Worm (Caenorhabditis elegans) whole organism, late embryonic: ENCODE data around the gene col-144.

Experiments used
- C38D4.7 ChIP-seq: fragments of 200-800 bp; sonication (Bioruptor generic); optimal IDR thresholded peaks from 2 replicates; lab custom pipeline; 2018; ENCODE audit warnings: mild to moderate bottlenecking, missing genetic modification characterization, moderate library complexity, missing compliant biosample characterization
- K02D7.2 ChIP-seq: sonication (generic microtip); optimal IDR thresholded peaks from 2 replicates; lab custom pipeline; 2017; ENCODE audit warnings: mild to moderate bottlenecking, missing genetic modification characterization, missing compliant biosample characterization
- T23F11.4 ChIP-seq: fragments of 200-800 bp; sonication (Bioruptor generic); optimal IDR thresholded peaks from 2 replicates; lab custom pipeline; 2018; ENCODE audit warnings: mild to moderate bottlenecking, missing genetic modification characterization, missing compliant biosample characterization
- ceh-19 ChIP-seq: fragments of 200-800 bp; sonication (Bioruptor generic); optimal IDR thresholded peaks from 2 replicates; lab custom pipeline; 2018; ENCODE audit warnings: mild to moderate bottlenecking, missing genetic modification characterization, missing compliant biosample characterization
- ceh-22 ChIP-seq: sonication (generic microtip); optimal IDR thresholded peaks from 2 replicates; lab custom pipeline; 2017; ENCODE audit warnings: missing biosample characterization, missing genetic modification characterization
- ceh-24 ChIP-seq: sonication (generic microtip); optimal IDR thresholded peaks from 2 replicates; lab custom pipeline; 2016; ENCODE audit warnings: mild to moderate bottlenecking, missing genetic modification characterization, missing compliant biosample characterization
- ceh-31 ChIP-seq: sonication (generic microtip); optimal IDR thresholded peaks from 2 replicates; lab custom pipeline; 2016; ENCODE audit warnings: missing genetic modification characterization, missing compliant biosample characterization
- ceh-34 ChIP-seq: sonication (generic microtip); optimal IDR thresholded peaks from 2 replicates; lab custom pipeline; 2016; ENCODE audit warnings: mild to moderate bottlenecking, missing genetic modification characterization, missing compliant biosample characterization
- ceh-6 ChIP-seq: fragments of 200-800 bp; sonication (Bioruptor generic); optimal IDR thresholded peaks from 2 replicates; lab custom pipeline; 2018; ENCODE audit warnings: mild to moderate bottlenecking, missing genetic modification characterization, missing compliant biosample characterization
- ceh-9 ChIP-seq: sonication (generic microtip); optimal IDR thresholded peaks from 2 replicates; lab custom pipeline; 2016; ENCODE audit warnings: mild to moderate bottlenecking, missing genetic modification characterization, inconsistent platforms, missing compliant biosample characterization
- che-1 ChIP-seq: sonication (generic microtip); optimal IDR thresholded peaks from 2 replicates; lab custom pipeline; 2016; ENCODE audit warnings: mild to moderate bottlenecking, missing genetic modification characterization, missing compliant biosample characterization
- dve-1 ChIP-seq: sonication (generic microtip); optimal IDR thresholded peaks from 2 replicates; lab custom pipeline; 2017; ENCODE audit warnings: antibody characterized with exemption, mild to moderate bottlenecking, missing genetic modification characterization, missing compliant biosample characterization
- elt-2 ChIP-seq: sonication (generic microtip); optimal IDR thresholded peaks from 2 replicates; lab custom pipeline; 2016; ENCODE audit warnings: missing genetic modification reagents, missing genetic modification characterization, missing compliant biosample characterization
- ets-4 ChIP-seq: sonication (generic microtip); optimal IDR thresholded peaks from 2 replicates; lab custom pipeline; 2016; ENCODE audit warnings: missing genetic modification characterization, missing compliant biosample characterization
- eyg-1 ChIP-seq: sonication (generic microtip); optimal IDR thresholded peaks from 2 replicates; lab custom pipeline; 2016; ENCODE audit warnings: missing genotype, missing genetic modification characterization, missing compliant biosample characterization
- fax-1 ChIP-seq: sonication (generic microtip); optimal IDR thresholded peaks from 2 replicates; lab custom pipeline; 2016; ENCODE audit warnings: missing genotype, missing genetic modification characterization, missing compliant biosample characterization
- hlh-13 ChIP-seq: fragments of 200-800 bp; sonication (Bioruptor generic); optimal IDR thresholded peaks from 2 replicates; lab custom pipeline; 2018; ENCODE audit warnings: mild to moderate bottlenecking, missing genetic modification characterization, missing compliant biosample characterization
- hlh-30 ChIP-seq: sonication (generic microtip); optimal IDR thresholded peaks from 2 replicates; lab custom pipeline; 2017; ENCODE audit warnings: antibody characterized with exemption, missing genetic modification characterization, missing compliant biosample characterization; ENCODE audit not compliant: insufficient read depth
- hlh-6 ChIP-seq: sonication (generic microtip); optimal IDR thresholded peaks from 2 replicates; lab custom pipeline; 2016; ENCODE audit warnings: missing genotype, missing genetic modification characterization, missing compliant biosample characterization
- lim-6 ChIP-seq: sonication (generic microtip); optimal IDR thresholded peaks from 2 replicates; lab custom pipeline; 2016; ENCODE audit warnings: missing genetic modification characterization, missing compliant biosample characterization
- madf-2 ChIP-seq: sonication (generic microtip); optimal IDR thresholded peaks from 2 replicates; lab custom pipeline; 2017; ENCODE audit warnings: missing genetic modification characterization, missing compliant biosample characterization
- mec-3 ChIP-seq: sonication (generic microtip); optimal IDR thresholded peaks from 2 replicates; lab custom pipeline; 2016; ENCODE audit warnings: borderline replicate concordance, missing genetic modification characterization, missing compliant biosample characterization
- nhr-232 ChIP-seq: sonication (generic microtip); optimal IDR thresholded peaks from 2 replicates; lab custom pipeline; 2016; ENCODE audit warnings: missing genetic modification characterization, missing compliant biosample characterization
- pros-1 ChIP-seq: fragments of 150-350 bp; optimal IDR thresholded peaks from 2 replicates; lab custom pipeline; 2014; ENCODE audit warnings: missing biosample characterization, missing genetic modification reagents, missing genetic modification characterization
- ref-2 ChIP-seq: sonication (generic microtip); optimal IDR thresholded peaks from 2 replicates; lab custom pipeline; 2016; ENCODE audit warnings: missing genetic modification characterization, missing compliant biosample characterization
- rnt-1 ChIP-seq: sonication (generic microtip); optimal IDR thresholded peaks from 2 replicates; lab custom pipeline; 2016; ENCODE audit warnings: missing genetic modification characterization, missing compliant biosample characterization
- sdc-2 ChIP-seq: sonication (generic microtip); optimal IDR thresholded peaks from 2 replicates; lab custom pipeline; 2016; ENCODE audit warnings: missing genotype, missing genetic modification characterization, missing compliant biosample characterization
- sox-2 ChIP-seq: fragments of 200-800 bp; sonication (Bioruptor generic); IDR thresholded peaks from 2 replicates; pipeline ENCODE4 v1.3.6; 2022; ENCODE audit warnings: missing genetic modification reagents, missing genetic modification characterization, missing compliant biosample characterization
- syd-9 ChIP-seq: sonication (generic microtip); optimal IDR thresholded peaks from 2 replicates; lab custom pipeline; 2016; ENCODE audit warnings: mild to moderate bottlenecking, missing genetic modification characterization, moderate library complexity, missing compliant biosample characterization
- tbx-2 ChIP-seq: sonication (generic microtip); optimal IDR thresholded peaks from 2 replicates; lab custom pipeline; 2016; ENCODE audit warnings: missing genetic modification characterization, missing compliant biosample characterization
- tbx-7 ChIP-seq: sonication (generic microtip); optimal IDR thresholded peaks from 2 replicates; lab custom pipeline; 2016; ENCODE audit warnings: missing genotype, missing genetic modification characterization, missing compliant biosample characterization
- unc-42 ChIP-seq: sonication (generic microtip); optimal IDR thresholded peaks from 2 replicates; lab custom pipeline; 2016; ENCODE audit warnings: missing genotype, missing genetic modification characterization, missing compliant biosample characterization
- unc-86 ChIP-seq: sonication (generic microtip); optimal IDR thresholded peaks from 2 replicates; lab custom pipeline; 2016; ENCODE audit warnings: missing genetic modification characterization, missing compliant biosample characterization

The col-144 gene

ce11 chrV:9198887-9199286 is 38.4 kb upstream of the col-144 start, which contains the start of gene str-177 (continued):
- TF ChIP-seq che-1 (tag; lab: Kevin White, UChicago) = no peak
- TF ChIP-seq unc-86 (tag; lab: Kevin White, UChicago) = no peak

- TF ChIP-seq sox-2 (GFP tag; lab: Robert Waterston, UW) (no peak), madf-2 (tag; lab: Kevin White, UChicago) (no peak), ceh-24 (tag; lab: Kevin White, UChicago) (no peak), unc-42 (tag; lab: Kevin White, UChicago) (no peak), tbx-7 (tag; lab: Kevin White, UChicago) (no peak), sdc-2 (no peak), rnt-1 (tag; lab: Kevin White, UChicago) (no peak), hlh-13 (GFP tag; lab: Kevin White, UChicago) (no peak), hlh-6 (no peak), K02D7.2 (tag; lab: Kevin White, UChicago) (no peak), ceh-6 (no peak), ceh-34 (tag; lab: Kevin White, UChicago) (no peak), eyg-1 (no peak), elt-2 (tag; lab: Kevin White, UChicago) (no peak)
These were observed 36.7 kb upstream of the col-144 start, which contains the start of gene C24B5.4 for ce11 chrV:9197121-9197520. C24B5.4 (minus strand) TSS chrV:9197326.

ce11 chrV:9194055-9194454 is 33.6 kb upstream of the col-144 start:
- TF ChIP-seq unc-42 (tag; lab: Kevin White, UChicago) (peak; percentile 93), T23F11.4 (GFP tag; lab: Kevin White, UChicago) (no peak)

- TF ChIP-seq elt-2 (tag; lab: Kevin White, UChicago) (no peak), madf-2 (tag; lab: Kevin White, UChicago) (no peak), mec-3 (tag; lab: Kevin White, UChicago) (no peak), C38D4.7 (no peak), ceh-31 (no peak), ref-2 (no peak), rnt-1 (tag; lab: Kevin White, UChicago) (no peak), ceh-24 (tag; lab: Kevin White, UChicago) (no peak), lim-6 (tag; lab: Kevin White, UChicago) (no peak), tbx-2 (tag; lab: Kevin White, UChicago) (no peak), unc-86 (tag; lab: Kevin White, UChicago) (no peak), ceh-19 (GFP tag; lab: Kevin White, UChicago) (no peak), ets-4 (tag; lab: Kevin White, UChicago) (no peak), fax-1 (no peak), pros-1 (tag; lab: Kevin White, UChicago) (no peak), syd-9 (tag; lab: Kevin White, UChicago) (no peak), sox-2 (GFP tag; lab: Robert Waterston, UW) (no peak), ceh-9 (tag; lab: Kevin White, UChicago) (no peak)
These were observed 31.0 kb upstream of the col-144 start, which contains the start of gene sphr-1 for ce11 chrV:9191406-9191805. sphr-1 (plus strand) TSS chrV:9191610.

ce11 chrV:9186028-9186427 is 25.6 kb upstream of the col-144 start:
- no peak for TF ChIP-seq ceh-22 (tag; lab: Kevin White, UChicago)
- no peak for TF ChIP-seq dve-1 (tag; lab: Kevin White, UChicago)
- no peak for TF ChIP-seq ceh-9 (tag; lab: Kevin White, UChicago)
- TF ChIP-seq tbx-2 (tag; lab: Kevin White, UChicago) = no peak
- no peak for TF ChIP-seq nhr-232 (tag; lab: Kevin White, UChicago)
- TF ChIP-seq elt-2 (tag; lab: Kevin White, UChicago) = no peak
- no peak for TF ChIP-seq ceh-24 (tag; lab: Kevin White, UChicago)
- no peak for TF ChIP-seq unc-42 (tag; lab: Kevin White, UChicago)
- TF ChIP-seq hlh-30 (tag; lab: Kevin White, UChicago) = no peak
